Worm (Caenorhabditis elegans): ENCODE measurements around the gene C40A11.3.

C40A11.3 gene

DNA sequence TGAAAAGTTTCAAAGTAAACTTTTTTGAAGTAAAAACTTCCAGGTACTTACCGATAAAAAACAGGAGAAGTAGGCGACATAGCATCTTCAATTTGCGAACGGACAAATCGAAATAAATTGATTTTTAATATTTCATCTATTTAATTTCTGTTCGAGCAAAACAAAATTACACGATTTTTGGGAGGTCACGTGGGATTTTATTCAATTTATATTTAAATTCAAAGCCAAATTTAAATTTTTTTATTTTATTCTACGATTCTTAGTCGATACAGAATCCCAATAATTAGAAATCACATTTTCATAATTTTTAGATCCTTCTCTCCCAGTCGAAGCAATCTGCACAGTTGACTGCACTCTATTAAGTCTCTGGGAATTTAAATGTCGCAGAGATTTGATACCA is 29.2 kb downstream of the C40A11.3 start, which contains the start of gene C33C12.12:
C33C12.12 (minus strand) TSS at position 101 of the 400 bp plus-strand sequence.
- no peak for TF ChIP-seq eor-1 (tag; optimal IDR thresholded peaks at IDR 0.05)
- TF ChIP-seq nhr-77 (tag; optimal IDR thresholded peaks at IDR 0.05) = no peak
- TF ChIP-seq elt-2 (tag; optimal IDR thresholded peaks at IDR 0.05) = no peak

DNA sequence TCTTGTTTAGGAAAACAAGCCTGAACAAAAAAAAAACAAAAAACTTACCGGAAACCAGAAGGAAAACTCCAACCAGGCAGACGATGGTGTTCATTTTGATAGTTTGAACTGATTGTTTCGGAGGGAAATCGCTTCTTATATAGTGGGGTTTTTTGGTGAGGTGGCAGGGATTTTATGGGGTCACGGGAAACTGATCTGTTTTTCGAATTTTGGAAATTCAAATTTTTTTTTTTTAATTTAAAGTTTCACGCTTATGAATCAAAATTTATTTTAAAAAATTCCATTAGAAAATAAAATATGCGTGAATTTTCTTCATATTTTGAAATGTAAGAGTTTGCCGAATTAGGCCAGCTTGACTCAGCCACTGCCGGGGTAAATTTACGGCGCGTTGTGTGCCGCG is 34.5 kb downstream of the C40A11.3 start, which contains the start of gene C33C12.7:
C33C12.7 (minus strand) TSS at position 101 of the 400 bp plus-strand sequence.
- TF ChIP-seq tbx-2 (tag; optimal IDR thresholded peaks at IDR 0.05) = no peak
- no peak for TF ChIP-seq nhr-28 (tag; optimal IDR thresholded peaks at IDR 0.05)
- no peak for TF ChIP-seq hmg-11 (tag; optimal IDR thresholded peaks at IDR 0.05)
- no peak for TF ChIP-seq lsy-12 (tag; optimal IDR thresholded peaks at IDR 0.05)
- no peak for TF ChIP-seq fkh-10 (GFP tag; optimal IDR thresholded peaks at IDR 0.05)
- TF ChIP-seq R02D3.7 (tag; optimal IDR thresholded peaks at IDR 0.05) = no peak
- no peak for TF ChIP-seq nhr-12 (tag; optimal IDR thresholded peaks at IDR 0.05)
- no peak for TF ChIP-seq nhr-77 (tag; optimal IDR thresholded peaks at IDR 0.05)
- no peak for TF ChIP-seq nfya-1 (tag; optimal IDR thresholded peaks at IDR 0.05; ENCODE audit: insufficient read depth)
- TF ChIP-seq ceh-82 (tag; optimal IDR thresholded peaks at IDR 0.05) = no peak
- no peak for TF ChIP-seq elt-1 (tag; optimal IDR thresholded peaks at IDR 0.05)
- TF ChIP-seq nhr-11 (tag; optimal IDR thresholded peaks at IDR 0.05) = no peak
- TF ChIP-seq ztf-11 (tag; optimal IDR thresholded peaks at IDR 0.05) = no peak
- TF ChIP-seq daf-12 (tag; optimal IDR thresholded peaks at IDR 0.05) = no peak
- no peak for TF ChIP-seq lin-15B (tag; optimal IDR thresholded peaks at IDR 0.05)
- TF ChIP-seq eor-1 (tag; optimal IDR thresholded peaks at IDR 0.05) = no peak
- TF ChIP-seq nhr-237 (tag; optimal IDR thresholded peaks at IDR 0.05) = no peak
- TF ChIP-seq egl-27 (tag; optimal IDR thresholded peaks at IDR 0.05) = no peak
- no peak for TF ChIP-seq unc-39 (tag; optimal IDR thresholded peaks at IDR 0.05)
- no peak for TF ChIP-seq lin-39 (tag; optimal IDR thresholded peaks at IDR 0.05)

DNA sequence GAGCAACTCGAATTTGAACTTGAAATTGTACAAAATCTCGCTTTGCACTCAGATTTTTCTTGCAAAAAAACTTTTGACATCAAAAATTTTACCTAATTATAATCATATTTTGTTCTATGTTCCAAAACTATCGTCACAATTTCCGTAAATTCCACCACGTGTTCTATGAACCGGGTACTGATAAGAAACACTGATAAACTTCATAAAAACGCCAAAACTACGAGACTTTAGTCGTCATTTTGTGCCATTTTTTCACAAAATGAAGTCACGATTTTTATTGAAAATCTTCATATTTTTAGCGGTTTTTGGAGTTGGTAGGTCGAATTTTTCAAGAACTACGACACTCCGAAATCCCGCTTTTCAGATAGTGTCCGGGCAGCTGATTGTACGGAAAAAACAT is 35.8 kb downstream of the C40A11.3 start, which contains the start of gene gba-1:
gba-1 (plus strand) TSS at position 54 of the 400 bp plus-strand sequence.
- TF ChIP-seq ztf-11 (tag; optimal IDR thresholded peaks at IDR 0.05) (no peak), nhr-28 (tag; optimal IDR thresholded peaks at IDR 0.05) (no peak), egl-5 (tag; optimal IDR thresholded peaks at IDR 0.05) (no peak), tbx-2 (tag; optimal IDR thresholded peaks at IDR 0.05) (no peak), ceh-9 (tag; optimal IDR thresholded peaks at IDR 0.05) (no peak), mml-1 (tag; optimal IDR thresholded peaks at IDR 0.05) (no peak), mdl-1 (tag; optimal IDR thresholded peaks at IDR 0.05) (no peak), skn-1 (tag; optimal IDR thresholded peaks at IDR 0.05) (no peak), nhr-25 (tag; optimal IDR thresholded peaks at IDR 0.05) (no peak), ama-1 (optimal IDR thresholded peaks at IDR 0.05) (no peak), elt-2 (tag; optimal IDR thresholded peaks at IDR 0.05) (peak; percentile 79), nhr-77 (tag; optimal IDR thresholded peaks at IDR 0.05) (no peak), pha-4 (tag; optimal IDR thresholded peaks at IDR 0.05) (peak; percentile 19), snpc-4 (tag; optimal IDR thresholded peaks at IDR 0.05) (no peak), pqm-1 (tag; optimal IDR thresholded peaks at IDR 0.05) (peak; percentile 57), elt-1 (tag; optimal IDR thresholded peaks at IDR 0.05) (no peak)

DNA sequence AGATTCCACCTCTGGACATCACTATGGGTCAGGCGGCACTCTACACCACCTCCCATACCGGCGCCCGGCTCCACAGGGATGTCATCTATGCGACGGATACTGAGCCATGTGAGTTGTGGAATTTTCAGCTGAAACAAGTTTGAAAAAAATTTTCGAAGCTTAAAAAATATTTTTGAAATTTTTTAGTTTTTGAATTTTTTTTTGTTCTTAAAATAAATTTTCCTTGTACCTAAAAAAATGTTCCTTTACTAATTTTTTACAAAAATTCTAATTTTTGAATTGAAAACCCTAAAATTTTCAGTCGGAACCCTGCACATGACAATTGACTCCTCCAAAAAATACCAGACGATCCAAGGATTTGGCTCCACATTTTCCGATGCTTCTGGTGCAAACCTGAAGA is 36.8 kb downstream of the C40A11.3 start:
- TF ChIP-seq nhr-23 (tag; optimal IDR thresholded peaks at IDR 0.05) = no peak
- TF ChIP-seq zag-1 (tag; optimal IDR thresholded peaks at IDR 0.05) = no peak
- no peak for TF ChIP-seq lin-15B (tag; optimal IDR thresholded peaks at IDR 0.05)
- TF ChIP-seq lsy-12 (tag; optimal IDR thresholded peaks at IDR 0.05) = no peak
- TF ChIP-seq egl-27 (tag; optimal IDR thresholded peaks at IDR 0.05) = no peak
- TF ChIP-seq pqm-1 (tag; optimal IDR thresholded peaks at IDR 0.05) = no peak
- no peak for TF ChIP-seq mdl-1 (tag; optimal IDR thresholded peaks at IDR 0.05)
- TF ChIP-seq ama-1 (optimal IDR thresholded peaks at IDR 0.05) = no peak
- no peak for TF ChIP-seq eor-1 (tag; optimal IDR thresholded peaks at IDR 0.05)
- no peak for TF ChIP-seq nhr-11 (tag; optimal IDR thresholded peaks at IDR 0.05)
- no peak for TF ChIP-seq fkh-10 (GFP tag; optimal IDR thresholded peaks at IDR 0.05)
- no peak for TF ChIP-seq mml-1 (tag; optimal IDR thresholded peaks at IDR 0.05)
- no peak for TF ChIP-seq elt-3 (tag; optimal IDR thresholded peaks at IDR 0.05)
- no peak for TF ChIP-seq sea-2 (GFP tag; optimal IDR thresholded peaks at IDR 0.05)
- no peak for TF ChIP-seq ZK546.5 (tag; optimal IDR thresholded peaks at IDR 0.05)
- no peak for TF ChIP-seq nhr-43 (tag; optimal IDR thresholded peaks at IDR 0.05; ENCODE audit: poor library complexity, severe bottlenecking)
- no peak for TF ChIP-seq nhr-76 (tag; optimal IDR thresholded peaks at IDR 0.05)
- no peak for TF ChIP-seq ceh-16 (tag; optimal IDR thresholded peaks at IDR 0.05)
- TF ChIP-seq fos-1 (tag; optimal IDR thresholded peaks at IDR 0.05) = no peak
- no peak for TF ChIP-seq lin-39 (tag; optimal IDR thresholded peaks at IDR 0.05)
